Worm (Caenorhabditis elegans) whole organism, L4 larva: ENCODE measurements around the gene T14B4.19.

Experiments
- T26A8.4 ChIP-seq: fragments of 200-800 bp; sonication (Bioruptor generic); IDR thresholded peaks from 2 replicates; pipeline ENCODE4 v1.3.6; 2022; ENCODE audit warnings: missing genetic modification characterization, missing compliant biosample characterization
- ceh-28 ChIP-seq: fragments of 150-350 bp; optimal IDR thresholded peaks from 2 replicates; lab custom pipeline; 2014; ENCODE audit warnings: missing biosample characterization, missing genetic modification reagents, missing genetic modification characterization
- egl-43 ChIP-seq: fragments of 200-800 bp; sonication (Bioruptor generic); IDR thresholded peaks from 2 replicates; pipeline ENCODE4 v1.3.6; 2022; ENCODE audit warnings: missing genetic modification reagents, missing genetic modification characterization, missing compliant biosample characterization
- fos-1 ChIP-seq: fragments of 150-350 bp; optimal IDR thresholded peaks from 2 replicates; lab custom pipeline; 2014; ENCODE audit warnings: missing biosample characterization, missing genetic modification characterization
- lin-15B ChIP-seq: fragments of 150-350 bp; sonication (generic microtip); optimal IDR thresholded peaks from 3 replicates; lab custom pipeline; 2014; ENCODE audit warnings: missing biosample characterization, missing genetic modification characterization
- nhr-28 ChIP-seq: fragments of 150-350 bp; optimal IDR thresholded peaks from 2 replicates; lab custom pipeline; 2014; ENCODE audit warnings: missing biosample characterization, missing genetic modification characterization
- unc-39 ChIP-seq: sonication (generic microtip); optimal IDR thresholded peaks from 2 replicates; lab custom pipeline; 2017; ENCODE audit warnings: missing biosample characterization, missing genetic modification characterization
- zag-1 ChIP-seq: fragments of 150-350 bp; optimal IDR thresholded peaks from 2 replicates; lab custom pipeline; 2014; ENCODE audit warnings: missing biosample characterization, missing genetic modification characterization
- zfp-3 ChIP-seq: fragments of 200-800 bp; sonication (Bioruptor generic); conservative IDR thresholded peaks from 2 replicates; pipeline ENCODE4 v1.3.6; 2022; ENCODE audit warnings: missing genetic modification reagents, missing genetic modification characterization, missing compliant biosample characterization

DNA sequence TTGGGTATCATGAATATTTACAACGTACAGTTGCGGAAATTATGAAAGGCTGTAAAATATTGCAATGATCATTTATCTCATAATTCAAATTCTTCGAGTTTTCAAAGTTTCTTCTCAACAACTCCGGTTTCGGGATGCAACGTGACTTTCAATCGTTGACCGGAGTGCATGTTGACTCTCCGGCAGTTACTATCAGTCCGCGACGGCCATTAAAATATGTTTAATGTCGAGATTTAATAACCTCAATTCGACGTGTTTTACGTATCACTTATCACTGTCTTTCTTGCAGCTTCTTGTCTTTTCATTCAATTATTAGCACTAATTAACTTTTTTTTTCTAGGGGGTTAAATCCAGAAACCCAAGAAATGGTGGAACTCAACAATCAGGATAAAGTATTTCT is 5.5 kb upstream of the T14B4.19 start, which contains the start of gene tsp-10:
- TF ChIP-seq zfp-3 (GFP tag; lab: Robert Waterston, UW) (no peak), ceh-28 (tag; lab: Kevin White, UChicago) (no peak), nhr-28 (tag; lab: Kevin White, UChicago) (peak; percentile 4), egl-43 (GFP tag; lab: Robert Waterston, UW) (no peak), unc-39 (tag; lab: Kevin White, UChicago) (no peak), fos-1 (no peak), T26A8.4 (GFP tag; lab: Robert Waterston, UW) (no peak), lin-15B (no peak), zag-1 (no peak)
